Worm (Caenorhabditis elegans) whole organism, young adult: ENCODE data around the gene fkb-6.

Experiments used
- B0261.1 ChIP-seq: sonication (generic microtip); optimal IDR thresholded peaks from 2 replicates; lab custom pipeline; 2016; ENCODE audit warnings: mild to moderate bottlenecking, missing genetic modification characterization, moderate library complexity, missing compliant biosample characterization
- F10E7.11 ChIP-seq: sonication (generic microtip); optimal IDR thresholded peaks from 2 replicates; lab custom pipeline; 2017; ENCODE audit warnings: mild to moderate bottlenecking, missing genetic modification characterization, moderate library complexity, missing compliant biosample characterization
- F39B2.1 ChIP-seq: fragments of 200-800 bp; sonication (Bioruptor generic); IDR thresholded peaks from 2 replicates; pipeline ENCODE4 v1.3.6; 2022; ENCODE audit warnings: missing genetic modification reagents, missing genetic modification characterization, missing compliant biosample characterization
- F49E8.2 ChIP-seq: sonication (generic microtip); optimal IDR thresholded peaks from 3 replicates; lab custom pipeline; 2017; ENCODE audit warnings: missing genetic modification characterization, mild to moderate bottlenecking, missing compliant biosample characterization, antibody characterized with exemption, moderate library complexity; ENCODE audit not compliant: insufficient read depth
- F52B5.7 ChIP-seq: sonication (generic microtip); optimal IDR thresholded peaks from 2 replicates; lab custom pipeline; 2016; ENCODE audit warnings: mild to moderate bottlenecking, missing genetic modification characterization, missing compliant biosample characterization
- K11D2.4 ChIP-seq: fragments of 200-800 bp; sonication (Bioruptor generic); IDR thresholded peaks from 2 replicates; pipeline ENCODE4 v1.3.6; 2022; ENCODE audit warnings: missing genetic modification reagents, missing genetic modification characterization, missing compliant biosample characterization
- Y95B8A.8 ChIP-seq: fragments of 200-800 bp; sonication (Bioruptor generic); IDR thresholded peaks from 2 replicates; pipeline ENCODE4 v1.3.6; 2022; ENCODE audit warnings: missing genetic modification reagents, missing genetic modification characterization, missing compliant biosample characterization
- aptf-3 ChIP-seq: fragments of 200-800 bp; sonication (Bioruptor generic); IDR thresholded peaks from 2 replicates; pipeline ENCODE4 v1.3.6; 2022; ENCODE audit warnings: missing genetic modification characterization, missing compliant biosample characterization
- cebp-1 ChIP-seq, 2 experiments: fragments of 200-800 bp in 1 of 2; sonication (Bioruptor generic) in 1 of 2; sonication (generic microtip) in 1 of 2; IDR thresholded peaks in 1 of 2; optimal IDR thresholded peaks in 1 of 2; 2 replicates each; pipeline versions ENCODE4 v1.3.6 to Lab custom; 2017 to 2022; ENCODE audit warnings: missing compliant biosample characterization in 2 of 2, missing genetic modification characterization in 2 of 2, mild to moderate bottlenecking in 1 of 2, missing genetic modification reagents in 1 of 2, moderate library complexity in 1 of 2
- ceh-79 ChIP-seq: sonication (generic microtip); optimal IDR thresholded peaks from 2 replicates; lab custom pipeline; 2017; ENCODE audit warnings: mild to moderate bottlenecking, missing genetic modification characterization, missing compliant biosample characterization
- die-1 ChIP-seq: sonication (generic microtip); optimal IDR thresholded peaks from 2 replicates; lab custom pipeline; 2016; ENCODE audit warnings: missing genotype, mild to moderate bottlenecking, missing genetic modification characterization, missing compliant biosample characterization
- dpff-1 ChIP-seq: sonication (generic microtip); optimal IDR thresholded peaks from 2 replicates; lab custom pipeline; 2017; ENCODE audit warnings: mild to moderate bottlenecking, missing genetic modification characterization, missing compliant biosample characterization
- efl-1 ChIP-seq: fragments of 150-350 bp; optimal IDR thresholded peaks from 2 replicates; lab custom pipeline; 2014; ENCODE audit warnings: missing biosample characterization, missing genetic modification reagents, missing genetic modification characterization
- egrh-3 ChIP-seq: fragments of 200-800 bp; sonication (Bioruptor generic); IDR thresholded peaks from 2 replicates; pipeline ENCODE4 v1.3.6; 2022; ENCODE audit warnings: missing genetic modification reagents, missing genetic modification characterization, missing compliant biosample characterization
- ets-4 ChIP-seq: fragments of 200-800 bp; sonication (Bioruptor generic); optimal IDR thresholded peaks from 2 replicates; lab custom pipeline; 2018; ENCODE audit warnings: mild to moderate bottlenecking, missing genetic modification characterization, missing compliant biosample characterization
- him-1 ChIP-seq: sonication (generic microtip); optimal IDR thresholded peaks from 2 replicates; lab custom pipeline; 2016; ENCODE audit warnings: missing genotype, missing genetic modification reagents, missing genetic modification characterization, missing compliant biosample characterization
- hmg-1.2 ChIP-seq: fragments of 200-800 bp; sonication (Bioruptor generic); IDR thresholded peaks from 2 replicates; pipeline ENCODE4 v1.3.6; 2022; ENCODE audit warnings: missing genetic modification reagents, missing genetic modification characterization, missing compliant biosample characterization
- hrde-1 ChIP-seq: sonication (generic microtip); optimal IDR thresholded peaks from 2 replicates; lab custom pipeline; 2016; ENCODE audit warnings: missing genetic modification characterization, mild to moderate bottlenecking, missing compliant biosample characterization, moderate library complexity, missing genotype, missing genetic modification reagents, borderline replicate concordance
- let-526 ChIP-seq: fragments of 200-800 bp; sonication (Bioruptor generic); IDR thresholded peaks from 2 replicates; pipeline ENCODE4 v1.3.6; 2022; ENCODE audit warnings: missing genetic modification reagents, missing genetic modification characterization, missing compliant biosample characterization
- lin-26 ChIP-seq: fragments of 200-800 bp; sonication (Bioruptor generic); IDR thresholded peaks from 2 replicates; pipeline ENCODE4 v1.3.6; 2022; ENCODE audit warnings: missing genetic modification reagents, missing genetic modification characterization, missing compliant biosample characterization
- lir-1 ChIP-seq: fragments of 200-800 bp; sonication (Bioruptor generic); conservative IDR thresholded peaks from 2 replicates; pipeline ENCODE4 v1.3.6; 2022; ENCODE audit warnings: missing genetic modification reagents, missing genetic modification characterization, missing compliant biosample characterization
- lsl-1 ChIP-seq: fragments of 200-800 bp; sonication (Bioruptor generic); optimal IDR thresholded peaks from 2 replicates; lab custom pipeline; 2018; ENCODE audit warnings: mild to moderate bottlenecking, missing genetic modification characterization, moderate library complexity, missing compliant biosample characterization
- lsy-27 ChIP-seq: sonication (generic microtip); optimal IDR thresholded peaks from 2 replicates; lab custom pipeline; 2017; ENCODE audit warnings: missing genetic modification characterization, mild to moderate bottlenecking, missing compliant biosample characterization, antibody characterized with exemption, missing genotype, borderline replicate concordance; ENCODE audit not compliant: insufficient read depth
- madf-3 ChIP-seq: fragments of 200-800 bp; sonication (Bioruptor generic); IDR thresholded peaks from 2 replicates; pipeline ENCODE4 v1.3.6; 2022; ENCODE audit warnings: missing genetic modification reagents, missing genetic modification characterization, missing compliant biosample characterization
- madf-6 ChIP-seq: fragments of 200-800 bp; sonication (Bioruptor generic); IDR thresholded peaks from 2 replicates; pipeline ENCODE4 v1.3.6; 2022; ENCODE audit warnings: missing genetic modification reagents, missing genetic modification characterization, missing compliant biosample characterization
- mcd-1 ChIP-seq: fragments of 200-800 bp; sonication (Bioruptor generic); IDR thresholded peaks from 2 replicates; pipeline ENCODE4 v1.3.6; 2022; ENCODE audit warnings: missing genetic modification reagents, missing genetic modification characterization, missing compliant biosample characterization
- mes-4 ChIP-seq: sonication (generic microtip); optimal IDR thresholded peaks from 2 replicates; lab custom pipeline; 2016; ENCODE audit warnings: missing genotype, missing genetic modification characterization, missing compliant biosample characterization
- mxl-1 ChIP-seq: sonication (generic microtip); optimal IDR thresholded peaks from 2 replicates; lab custom pipeline; 2016; ENCODE audit warnings: missing genetic modification characterization, missing compliant biosample characterization
- nfya-2 ChIP-seq: fragments of 200-800 bp; sonication (Bioruptor generic); IDR thresholded peaks from 2 replicates; pipeline ENCODE4 v1.3.6; 2022; ENCODE audit warnings: missing genetic modification reagents, missing genetic modification characterization, missing compliant biosample characterization
- nfyb-1 ChIP-seq: fragments of 200-800 bp; sonication (Bioruptor generic); IDR thresholded peaks from 2 replicates; pipeline ENCODE4 v1.3.6; 2022; ENCODE audit warnings: missing genetic modification reagents, missing genetic modification characterization, missing compliant biosample characterization
- nhr-120 ChIP-seq: fragments of 200-800 bp; sonication (Bioruptor generic); IDR thresholded peaks from 2 replicates; pipeline ENCODE4 v1.3.6; 2022; ENCODE audit warnings: missing genetic modification characterization, missing compliant biosample characterization
- nhr-27 ChIP-seq: fragments of 200-800 bp; sonication (Bioruptor generic); optimal IDR thresholded peaks from 2 replicates; lab custom pipeline; 2018; ENCODE audit warnings: mild to moderate bottlenecking, missing genetic modification characterization, moderate library complexity, missing compliant biosample characterization
- nhr-80 ChIP-seq: sonication (generic microtip); optimal IDR thresholded peaks from 2 replicates; lab custom pipeline; 2016; ENCODE audit warnings: missing genetic modification characterization, missing compliant biosample characterization
- nhr-90 ChIP-seq: sonication (generic microtip); optimal IDR thresholded peaks from 2 replicates; lab custom pipeline; 2016; ENCODE audit warnings: missing genotype, mild to moderate bottlenecking, missing genetic modification characterization, missing compliant biosample characterization
- repo-1 ChIP-seq: sonication (generic microtip); optimal IDR thresholded peaks from 2 replicates; lab custom pipeline; 2017; ENCODE audit warnings: mild to moderate bottlenecking, missing genetic modification characterization, missing compliant biosample characterization
- sea-2 ChIP-seq: fragments of 200-800 bp; sonication (Bioruptor generic); IDR thresholded peaks from 2 replicates; pipeline ENCODE4 v1.3.6; 2022; ENCODE audit warnings: missing genetic modification characterization, missing compliant biosample characterization
- somi-1 ChIP-seq: fragments of 200-800 bp; sonication (Bioruptor generic); optimal IDR thresholded peaks from 2 replicates; lab custom pipeline; 2018; ENCODE audit warnings: mild to moderate bottlenecking, missing genetic modification characterization, missing compliant biosample characterization
- tbp1 ChIP-seq: fragments of 200-800 bp; sonication (Bioruptor generic); optimal IDR thresholded peaks from 2 replicates; lab custom pipeline; 2018; ENCODE audit warnings: mild to moderate bottlenecking, missing genetic modification characterization, missing compliant biosample characterization
- tlf-1 ChIP-seq: fragments of 200-800 bp; sonication (Bioruptor generic); optimal IDR thresholded peaks from 2 replicates; lab custom pipeline; 2018; ENCODE audit warnings: mild to moderate bottlenecking, missing genetic modification characterization, missing compliant biosample characterization
- unc-130 ChIP-seq: sonication (generic microtip); optimal IDR thresholded peaks from 2 replicates; lab custom pipeline; 2016; ENCODE audit warnings: missing genetic modification reagents, missing genetic modification characterization, missing compliant biosample characterization
- xnd-1 ChIP-seq: sonication (generic microtip); optimal IDR thresholded peaks from 2 replicates; lab custom pipeline; 2016; ENCODE audit warnings: missing genotype, missing genetic modification reagents, missing genetic modification characterization, missing compliant biosample characterization
- ztf-18 ChIP-seq: sonication (generic microtip); optimal IDR thresholded peaks from 2 replicates; lab custom pipeline; 2016; ENCODE audit warnings: missing genotype, mild to moderate bottlenecking, missing genetic modification characterization, missing compliant biosample characterization
- ztf-22 ChIP-seq: fragments of 200-800 bp; sonication (Bioruptor generic); optimal IDR thresholded peaks from 2 replicates; lab custom pipeline; 2018; ENCODE audit warnings: mild to moderate bottlenecking, missing genetic modification characterization, moderate library complexity, missing compliant biosample characterization
- ztf-26 ChIP-seq: sonication (generic microtip); optimal IDR thresholded peaks from 2 replicates; lab custom pipeline; 2017; ENCODE audit warnings: missing genetic modification characterization, missing compliant biosample characterization
- ztf-3 ChIP-seq: fragments of 200-800 bp; sonication (Bioruptor generic); optimal IDR thresholded peaks from 2 replicates; lab custom pipeline; 2018; ENCODE audit warnings: mild to moderate bottlenecking, missing genetic modification characterization, missing compliant biosample characterization
- ztf-6 ChIP-seq: fragments of 200-800 bp; sonication (Bioruptor generic); IDR thresholded peaks from 2 replicates; pipeline ENCODE4 v1.3.6; 2022; ENCODE audit warnings: missing genetic modification reagents, missing genetic modification characterization, missing compliant biosample characterization

fkb-6 gene

ce11 chrV:20841484-20841883 lies 4.5 kb upstream of the fkb-6 start (continued):
- no peak for TF ChIP-seq die-1 (tag; lab: Kevin White, UChicago)
- TF ChIP-seq lir-1 (GFP tag; lab: Robert Waterston, UW), result no peak
- TF ChIP-seq somi-1 (GFP tag; lab: Kevin White, UChicago), result no peak
- TF ChIP-seq F10E7.11 (tag; lab: Kevin White, UChicago), result no peak
- TF ChIP-seq lin-26, result 0 out of 2 replicates have a peak, but pooled peaks have one; percentile 12
- no peak for TF ChIP-seq mcd-1 (GFP tag; lab: Robert Waterston, UW)
- no peak for TF ChIP-seq egrh-3 (GFP tag; lab: Robert Waterston, UW)

ce11 chrV:20847743-20848229 lies 1.8 kb downstream of the fkb-6 start:
- peak; percentile 77 for TF ChIP-seq F49E8.2 (tag; lab: Kevin White, UChicago)
- peak; percentile 8 for TF ChIP-seq xnd-1
- TF ChIP-seq him-1 (tag; lab: Kevin White, UChicago), result no peak
- no peak for TF ChIP-seq nhr-80 (tag; lab: Kevin White, UChicago)
- TF ChIP-seq mcd-1 (GFP tag; lab: Robert Waterston, UW), result peak; percentile 41; the same call in 1 of the 2 replicates
- no peak for TF ChIP-seq ztf-22
- TF ChIP-seq mes-4 (tag; lab: Kevin White, UChicago), result no peak
- peak; percentile 64 for TF ChIP-seq ceh-79
- peak; percentile 37 for TF ChIP-seq dpff-1 (tag; lab: Kevin White, UChicago)
- peak; percentile 68 for TF ChIP-seq repo-1 (tag; lab: Kevin White, UChicago)
- no peak for TF ChIP-seq cebp-1 (GFP tag; IDR thresholded peaks at IDR 0.05; lab: Robert Waterston, UW)
- TF ChIP-seq cebp-1 (tag; optimal IDR thresholded peaks at IDR 0.05; lab: Kevin White, UChicago), result peak; percentile 36
- no peak for TF ChIP-seq F39B2.1 (GFP tag; lab: Robert Waterston, UW)
- TF ChIP-seq let-526 (GFP tag; lab: Robert Waterston, UW), result no peak
- no peak for TF ChIP-seq efl-1
- TF ChIP-seq hrde-1 (tag; lab: Kevin White, UChicago), result no peak
- peak; percentile 22 for TF ChIP-seq lsl-1 (GFP tag; lab: Kevin White, UChicago)
- TF ChIP-seq F10E7.11 (tag; lab: Kevin White, UChicago), result peak; percentile 45
- TF ChIP-seq sea-2, result no peak
- TF ChIP-seq ets-4 (GFP tag; lab: Kevin White, UChicago), result peak; percentile 32
- no peak for TF ChIP-seq nhr-90
- TF ChIP-seq ztf-6 (GFP tag; lab: Robert Waterston, UW), result no peak
- no peak for TF ChIP-seq K11D2.4 (GFP tag; lab: Robert Waterston, UW)
- TF ChIP-seq hmg-1.2, result peak; percentile 30; the same call in 1 of the 2 replicates
- TF ChIP-seq F52B5.7, result peak; percentile 53
- TF ChIP-seq madf-3 (GFP tag; lab: Robert Waterston, UW), result peak; percentile 65; the same call in 1 of the 2 replicates
- peak; percentile 38 for TF ChIP-seq die-1 (tag; lab: Kevin White, UChicago)
- TF ChIP-seq mxl-1 (tag; lab: Kevin White, UChicago), result no peak
- TF ChIP-seq madf-6 (GFP tag; lab: Robert Waterston, UW), result peak; percentile 52; the same call in 1 of the 2 replicates
- TF ChIP-seq ztf-26, result peak; percentile 33
- no peak for TF ChIP-seq somi-1 (GFP tag; lab: Kevin White, UChicago)
- no peak for TF ChIP-seq nhr-120
- TF ChIP-seq ztf-18, result peak; percentile 46
- peak; percentile 51 for TF ChIP-seq tbp1 (GFP tag; lab: Kevin White, UChicago)
- TF ChIP-seq nfya-2, result no peak
- no peak for TF ChIP-seq Y95B8A.8 (GFP tag; lab: Robert Waterston, UW)
- TF ChIP-seq lsy-27 (tag; lab: Kevin White, UChicago), result no peak
- TF ChIP-seq ztf-3, result no peak
- TF ChIP-seq aptf-3 (GFP tag; lab: Robert Waterston, UW), result no peak
- TF ChIP-seq tlf-1 (GFP tag; lab: Kevin White, UChicago), result peak; percentile 63
- TF ChIP-seq nhr-27, result peak; percentile 22
- TF ChIP-seq B0261.1 (tag; lab: Kevin White, UChicago), result no peak
- no peak for TF ChIP-seq unc-130 (GFP tag; lab: Kevin White, UChicago)
- TF ChIP-seq nfyb-1, result peak; percentile 70
- no peak for TF ChIP-seq egrh-3 (GFP tag; lab: Robert Waterston, UW)
